Fruit fly (Drosophila melanogaster): ENCODE data around the gene Coq2.
A peak's percentile ranks its signal among the peaks of the same experiment; 100 is the strongest.

dm6 chr3R:8356626-8357290 is 40.4 kb upstream of the Coq2 start, which contains the start of gene stck:
- TF ChIP-seq CG5204 (GFP tag; optimal IDR thresholded peaks at IDR 0.05) (no peak), Clk (GFP tag; optimal IDR thresholded peaks at IDR 0.05) (no peak), CG11617 (GFP tag; optimal IDR thresholded peaks at IDR 0.05) (no peak), Mnt (GFP tag; optimal IDR thresholded peaks at IDR 0.05) (peak; percentile 30), kay (GFP tag; ENCODE audit: borderline replicate concordance) (peak; percentile 69), bab1 (GFP tag; optimal IDR thresholded peaks at IDR 0.05) (no peak), CG14711 (tag; optimal IDR thresholded peaks at IDR 0.05) (no peak), tj (GFP tag; optimal IDR thresholded peaks at IDR 0.05) (no peak)

Measured in whole organism, adult.